Fruit fly (Drosophila melanogaster) whole organism, adult: ENCODE results near the gene Mpc1.

Source experiments
- CG11617 ChIP-seq: fragments of 200-800 bp; sonication (Bioruptor generic); optimal IDR thresholded peaks from 2 replicates; lab custom pipeline; 2017; ENCODE audit warnings: mild to moderate bottlenecking, missing biosample characterization, missing genetic modification reagents, missing genetic modification characterization
- CG12768 ChIP-seq: fragments of 200-800 bp; sonication (Bioruptor generic); optimal IDR thresholded peaks from 2 replicates; lab custom pipeline; 2017; ENCODE audit warnings: missing biosample characterization, missing genetic modification characterization, mild to moderate bottlenecking, moderate library complexity, missing genetic modification reagents
- CG33017 ChIP-seq: fragments of 200-800 bp; sonication (Bioruptor generic); optimal IDR thresholded peaks from 2 replicates; lab custom pipeline; 2018; ENCODE audit warnings: missing biosample characterization, mild to moderate bottlenecking, missing genetic modification characterization, moderate library complexity
- CG5204 ChIP-seq: fragments of 200-800 bp; sonication (Bioruptor generic); optimal IDR thresholded peaks from 2 replicates; lab custom pipeline; 2016; ENCODE audit warnings: missing biosample characterization, missing genetic modification characterization
- CG7045 ChIP-seq: fragments of 200-800 bp; sonication (Bioruptor generic); optimal IDR thresholded peaks from 2 replicates; lab custom pipeline; 2017; ENCODE audit warnings: missing biosample characterization, mild to moderate bottlenecking, missing genetic modification characterization
- CG7101 ChIP-seq: fragments of 200-800 bp; sonication (Bioruptor generic); optimal IDR thresholded peaks from 2 replicates; lab custom pipeline; 2018; ENCODE audit warnings: missing biosample characterization, mild to moderate bottlenecking, missing genetic modification characterization, moderate library complexity
- Crg-1 ChIP-seq: fragments of 200-800 bp; sonication (Bioruptor generic); optimal IDR thresholded peaks from 2 replicates; lab custom pipeline; 2016; ENCODE audit warnings: missing biosample characterization, missing genetic modification characterization
- Hr96 ChIP-seq: fragments of 200-800 bp; sonication (Bioruptor generic); optimal IDR thresholded peaks from 2 replicates; lab custom pipeline; 2016; ENCODE audit warnings: missing biosample characterization, missing genetic modification characterization
- Mnt ChIP-seq: fragments of 200-800 bp; sonication (Bioruptor generic); optimal IDR thresholded peaks from 2 replicates; lab custom pipeline; 2016; ENCODE audit warnings: missing biosample characterization, mild to moderate bottlenecking, missing genetic modification characterization
- bab1 ChIP-seq: fragments of 200-800 bp; sonication (Bioruptor generic); optimal IDR thresholded peaks from 3 replicates; lab custom pipeline; 2019; ENCODE audit warnings: missing biosample characterization, mild to moderate bottlenecking, missing genetic modification characterization, moderate library complexity
- cic ChIP-seq: fragments of 200-800 bp; sonication (Bioruptor generic); optimal IDR thresholded peaks from 2 replicates; lab custom pipeline; 2017; ENCODE audit warnings: missing biosample characterization, mild to moderate bottlenecking, missing genetic modification characterization, moderate library complexity
- kay ChIP-seq: fragments of 200-800 bp; sonication (Bioruptor generic); peaks from one replicate; lab custom pipeline; 2016; ENCODE audit warnings: missing biosample characterization, missing genetic modification characterization, borderline replicate concordance
- toe ChIP-seq: fragments of 200-800 bp; sonication (Bioruptor generic); optimal IDR thresholded peaks from 2 replicates; lab custom pipeline; 2016; ENCODE audit warnings: missing biosample characterization, missing genetic modification characterization

DNA sequence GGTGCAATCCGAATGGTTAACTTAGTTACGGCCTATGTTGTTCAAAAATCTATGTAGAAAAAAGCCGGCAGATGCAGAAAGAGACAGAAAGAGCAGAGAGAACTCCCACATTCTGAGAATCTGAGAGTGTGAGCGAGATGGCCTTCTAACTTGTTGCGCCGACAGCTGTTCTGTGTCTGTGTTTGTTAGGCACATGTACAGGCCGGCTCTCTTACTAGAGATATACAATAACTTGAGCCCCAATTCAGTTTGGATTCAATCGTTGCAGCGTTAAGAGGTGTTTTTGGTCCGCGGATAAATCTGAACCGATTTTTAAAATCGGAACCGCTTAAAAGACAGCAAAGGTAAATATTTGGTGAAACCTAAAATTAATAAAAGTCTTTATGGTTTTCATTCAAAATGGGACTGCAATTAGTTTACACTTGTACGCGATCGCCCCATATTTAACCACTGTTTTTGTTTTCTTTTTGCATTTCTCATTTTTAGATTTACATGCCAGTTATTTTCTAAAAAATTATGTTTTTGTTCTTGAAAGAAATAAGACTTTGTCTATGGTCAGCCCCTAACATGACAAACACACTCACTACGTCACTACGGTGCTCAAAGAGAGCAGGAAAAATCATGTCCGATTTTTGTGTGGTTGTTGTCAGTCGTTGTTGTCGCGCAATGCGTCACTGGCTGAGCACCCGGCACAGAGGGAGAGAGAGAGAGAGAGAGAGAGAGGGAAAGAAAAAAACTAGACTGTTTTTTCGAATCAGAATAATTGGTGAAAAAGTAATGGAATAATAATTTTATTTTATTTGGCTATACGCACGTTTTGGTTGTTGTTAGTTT is 4.4 kb downstream of the Mpc1 start:
- TF ChIP-seq kay (peak; percentile 97), Mnt (GFP tag; lab: Kevin White, UChicago) (peak; percentile 53), Crg-1 (no peak), Hr96 (GFP tag; lab: Kevin White, UChicago) (no peak), CG7045 (GFP tag; lab: Kevin White, UChicago) (no peak), CG5204 (GFP tag; lab: Kevin White, UChicago) (no peak), bab1 (GFP tag; lab: Kevin White, UChicago) (no peak), CG12768 (GFP tag; lab: Kevin White, UChicago) (no peak), CG7101 (peak; percentile 1), CG33017 (tag; lab: Kevin White, UChicago) (no peak), toe (no peak), cic (GFP tag; lab: Kevin White, UChicago) (no peak), CG11617 (GFP tag; lab: Kevin White, UChicago) (no peak)
